Worm (Caenorhabditis elegans) whole organism, L1 larva: ENCODE data around the gene T21C12.8.
A peak's percentile ranks its signal among the peaks of the same experiment; 100 is the strongest.

Experiments
- C04F5.9 ChIP-seq: sonication (generic microtip); optimal IDR thresholded peaks from 2 replicates; lab custom pipeline; 2016; ENCODE audit warnings: missing genetic modification characterization, missing compliant biosample characterization
- C16A3.4 ChIP-seq: fragments of 150-350 bp; optimal IDR thresholded peaks from 2 replicates; lab custom pipeline; 2014; ENCODE audit warnings: missing biosample characterization, missing genetic modification characterization
- C34B4.2 ChIP-seq: sonication (generic microtip); optimal IDR thresholded peaks from 2 replicates; lab custom pipeline; 2017; ENCODE audit warnings: mild to moderate bottlenecking, missing genetic modification characterization, missing compliant biosample characterization
- F16B12.6 ChIP-seq: fragments of 150-350 bp; optimal IDR thresholded peaks from 2 replicates; lab custom pipeline; 2014; ENCODE audit warnings: missing biosample characterization, missing genetic modification characterization
- Y116A8C.19 ChIP-seq: sonication (generic microtip); optimal IDR thresholded peaks from 2 replicates; lab custom pipeline; 2016; ENCODE audit warnings: missing compliant biosample characterization, missing genetic modification characterization, borderline replicate concordance
- aha-1 ChIP-seq: fragments of 150-350 bp; optimal IDR thresholded peaks from 2 replicates; lab custom pipeline; 2014; ENCODE audit warnings: missing biosample characterization, missing genetic modification characterization
- alr-1 ChIP-seq: fragments of 200-800 bp; sonication (Bioruptor generic); optimal IDR thresholded peaks from 2 replicates; lab custom pipeline; 2018; ENCODE audit warnings: borderline replicate concordance, mild to moderate bottlenecking, missing genetic modification characterization, missing compliant biosample characterization
- aly-2 ChIP-seq: fragments of 150-350 bp; optimal IDR thresholded peaks from 2 replicates; lab custom pipeline; 2014; ENCODE audit warnings: missing biosample characterization, missing genetic modification characterization
- ceh-63 ChIP-seq: fragments of 200-800 bp; sonication (Bioruptor generic); optimal IDR thresholded peaks from 2 replicates; lab custom pipeline; 2018; ENCODE audit warnings: mild to moderate bottlenecking, missing genetic modification characterization, missing compliant biosample characterization
- ceh-8 ChIP-seq: fragments of 200-800 bp; sonication (Bioruptor generic); optimal IDR thresholded peaks from 2 replicates; lab custom pipeline; 2018; ENCODE audit warnings: mild to moderate bottlenecking, missing genetic modification characterization, moderate library complexity, missing compliant biosample characterization
- ceh-82 ChIP-seq, 3 experiments: fragments of 150-350 bp in 1 of 3; sonication (generic microtip) in 2 of 3; optimal IDR thresholded peaks; 2 replicates each; lab custom pipeline; 2014 to 2017; ENCODE audit warnings: missing biosample characterization in 3 of 3, missing genetic modification characterization in 3 of 3
- ceh-88 ChIP-seq: fragments of 200-800 bp; sonication (Bioruptor generic); IDR thresholded peaks from 2 replicates; pipeline ENCODE4 v1.3.6; 2022; ENCODE audit warnings: missing genetic modification characterization, missing compliant biosample characterization
- egl-13 ChIP-seq: sonication (generic microtip); optimal IDR thresholded peaks from 2 replicates; lab custom pipeline; 2016; ENCODE audit warnings: missing genotype, missing genetic modification reagents, missing genetic modification characterization, missing compliant biosample characterization
- elt-2 ChIP-seq: sonication (generic microtip); optimal IDR thresholded peaks from 2 replicates; lab custom pipeline; 2016; ENCODE audit warnings: missing genetic modification characterization, mild to moderate bottlenecking, inconsistent platforms, missing compliant biosample characterization, missing genetic modification reagents
- elt-3 ChIP-seq, 6 experiments: fragments of 150-350 bp in 1 of 6; sonication (generic microtip); optimal IDR thresholded peaks; 2 replicates each; lab custom pipeline; 2017 to 2018; ENCODE audit warnings: missing biosample characterization in 6 of 6, missing genetic modification characterization in 6 of 6, inconsistent platforms in 1 of 6
- ets-5 ChIP-seq: fragments of 200-800 bp; sonication (Bioruptor generic); IDR thresholded peaks from 2 replicates; pipeline ENCODE4 v1.3.6; 2022; ENCODE audit warnings: missing genetic modification characterization, missing compliant biosample characterization
- fkh-10 ChIP-seq: sonication (generic microtip); optimal IDR thresholded peaks from 2 replicates; lab custom pipeline; 2017; ENCODE audit warnings: missing biosample characterization, missing genetic modification reagents, missing genetic modification characterization
- hlh-4 ChIP-seq: sonication (generic microtip); optimal IDR thresholded peaks from 2 replicates; lab custom pipeline; 2016; ENCODE audit warnings: mild to moderate bottlenecking, missing genetic modification characterization, missing compliant biosample characterization
- hpl-2 ChIP-seq: fragments of 150-350 bp; optimal IDR thresholded peaks from 2 replicates; lab custom pipeline; 2014; ENCODE audit warnings: missing biosample characterization, missing genetic modification reagents, missing genetic modification characterization
- isw-1 ChIP-seq: fragments of 200-800 bp; sonication (Bioruptor generic); IDR thresholded peaks from 2 replicates; pipeline ENCODE4 v1.3.6; 2022; ENCODE audit warnings: missing genetic modification characterization, missing compliant biosample characterization
- lin-13 ChIP-seq: fragments of 150-350 bp; optimal IDR thresholded peaks from 2 replicates; lab custom pipeline; 2014; ENCODE audit warnings: missing biosample characterization, missing genetic modification reagents, missing genetic modification characterization
- lin-39 ChIP-seq: fragments of 150-350 bp; optimal IDR thresholded peaks from 2 replicates; lab custom pipeline; 2014; ENCODE audit warnings: missing biosample characterization, missing genetic modification reagents, missing genetic modification characterization
- lir-3 ChIP-seq: sonication (generic microtip); optimal IDR thresholded peaks from 2 replicates; lab custom pipeline; 2016; ENCODE audit warnings: mild to moderate bottlenecking, missing genetic modification characterization, moderate library complexity, missing compliant biosample characterization; ENCODE audit not compliant: poor library complexity
- lsy-2 ChIP-seq, 2 experiments: fragments of 150-350 bp; optimal IDR thresholded peaks; 2 replicates each; lab custom pipeline; 2014; ENCODE audit warnings: missing biosample characterization in 2 of 2, missing genetic modification characterization in 2 of 2
- mab-9 ChIP-seq: fragments of 200-800 bp; sonication (Bioruptor generic); IDR thresholded peaks from 2 replicates; pipeline ENCODE4 v1.3.6; 2022; ENCODE audit warnings: missing genetic modification reagents, missing genetic modification characterization, missing compliant biosample characterization
- mdl-1 ChIP-seq, 2 experiments: fragments of 150-350 bp; optimal IDR thresholded peaks; 2 replicates each; lab custom pipeline; 2014 to 2017; ENCODE audit warnings: missing biosample characterization in 2 of 2, missing genetic modification characterization in 2 of 2, inconsistent platforms in 1 of 2
- nhr-19 ChIP-seq: fragments of 200-800 bp; sonication (Bioruptor generic); conservative IDR thresholded peaks from 2 replicates; pipeline ENCODE4 v1.3.6; 2022; ENCODE audit warnings: missing genetic modification characterization, missing compliant biosample characterization
- nhr-20 ChIP-seq: sonication (generic microtip); optimal IDR thresholded peaks from 2 replicates; lab custom pipeline; 2016; ENCODE audit warnings: mild to moderate bottlenecking, missing genetic modification characterization, missing compliant biosample characterization
- nhr-237 ChIP-seq: fragments of 150-350 bp; optimal IDR thresholded peaks from 2 replicates; lab custom pipeline; 2014; ENCODE audit warnings: missing biosample characterization, missing genetic modification characterization
- nhr-28 ChIP-seq: fragments of 150-350 bp; optimal IDR thresholded peaks from 2 replicates; lab custom pipeline; 2014; ENCODE audit warnings: missing biosample characterization, missing genetic modification characterization
- nhr-71 ChIP-seq: sonication (generic microtip); optimal IDR thresholded peaks from 2 replicates; lab custom pipeline; 2016; ENCODE audit warnings: mild to moderate bottlenecking, missing genetic modification characterization, moderate library complexity, missing compliant biosample characterization
- nhr-77 ChIP-seq: fragments of 150-350 bp; optimal IDR thresholded peaks from 2 replicates; lab custom pipeline; 2014; ENCODE audit warnings: missing biosample characterization, missing genetic modification characterization
- nhr-84 ChIP-seq: sonication (generic microtip); optimal IDR thresholded peaks from 2 replicates; lab custom pipeline; 2017; ENCODE audit warnings: missing biosample characterization, missing genetic modification characterization
- nhr-85 ChIP-seq: sonication (generic microtip); peaks from one replicate; lab custom pipeline; 2016; ENCODE audit warnings: missing genetic modification characterization, inconsistent platforms, missing compliant biosample characterization
- nhr-90 ChIP-seq: sonication (generic microtip); optimal IDR thresholded peaks from 2 replicates; lab custom pipeline; 2016; ENCODE audit warnings: mild to moderate bottlenecking, missing genetic modification characterization, missing compliant biosample characterization; ENCODE audit not compliant: poor library complexity
- pag-3 ChIP-seq: sonication (generic microtip); optimal IDR thresholded peaks from 2 replicates; lab custom pipeline; 2017; ENCODE audit warnings: missing genetic modification characterization, mild to moderate bottlenecking, missing compliant biosample characterization, antibody characterized with exemption, borderline replicate concordance; ENCODE audit not compliant: insufficient read depth
- skn-1 ChIP-seq: fragments of 150-350 bp; optimal IDR thresholded peaks from 2 replicates; lab custom pipeline; 2014; ENCODE audit warnings: missing biosample characterization, missing genetic modification characterization
- snpc-4 ChIP-seq: fragments of 150-350 bp; optimal IDR thresholded peaks from 2 replicates; lab custom pipeline; 2014; ENCODE audit warnings: missing biosample characterization, missing genetic modification characterization
- snu-23 ChIP-seq: sonication (generic microtip); optimal IDR thresholded peaks from 2 replicates; lab custom pipeline; 2016; ENCODE audit warnings: missing genetic modification characterization, missing compliant biosample characterization
- sptf-1 ChIP-seq: fragments of 150-350 bp; optimal IDR thresholded peaks from 2 replicates; lab custom pipeline; 2014; ENCODE audit warnings: missing biosample characterization, missing genetic modification characterization
- swsn-7 ChIP-seq: sonication (generic microtip); optimal IDR thresholded peaks from 2 replicates; lab custom pipeline; 2016; ENCODE audit warnings: missing genetic modification characterization, missing compliant biosample characterization
- tlp-1 ChIP-seq: fragments of 150-350 bp; optimal IDR thresholded peaks from 2 replicates; lab custom pipeline; 2014; ENCODE audit warnings: missing biosample characterization, missing genetic modification characterization
- unc-130 ChIP-seq: fragments of 150-350 bp; optimal IDR thresholded peaks from 2 replicates; lab custom pipeline; 2017; ENCODE audit warnings: missing biosample characterization, missing genetic modification characterization, inconsistent platforms
- xbp-1 ChIP-seq: sonication (generic microtip); optimal IDR thresholded peaks from 2 replicates; lab custom pipeline; 2016; ENCODE audit warnings: missing genetic modification characterization, missing compliant biosample characterization
- zag-1 ChIP-seq: fragments of 150-350 bp; optimal IDR thresholded peaks from 2 replicates; lab custom pipeline; 2014; ENCODE audit warnings: missing biosample characterization, missing genetic modification characterization
- ztf-11 ChIP-seq, 2 experiments: sonication (generic microtip); optimal IDR thresholded peaks; 2 replicates each; lab custom pipeline; 2016 to 2017; ENCODE audit warnings: missing genetic modification characterization in 2 of 2, missing biosample characterization in 1 of 2, missing compliant biosample characterization in 1 of 2
- ztf-4 ChIP-seq: fragments of 150-350 bp; optimal IDR thresholded peaks from 2 replicates; lab custom pipeline; 2014; ENCODE audit warnings: missing biosample characterization, missing genetic modification characterization

T21C12.8 gene

ce11 chrIII:10599699-10600098 is 46.9 kb upstream of the T21C12.8 start (continued):
- TF ChIP-seq skn-1 (tag; lab: Kevin White, UChicago) (peak; percentile 68), hlh-4 (tag; lab: Kevin White, UChicago) (no peak), swsn-7 (tag; lab: Kevin White, UChicago) (peak; percentile 74), lir-3 (peak; percentile 44), nhr-237 (tag; lab: Kevin White, UChicago) (no peak), xbp-1 (tag; lab: Kevin White, UChicago) (peak; percentile 62), sptf-1 (tag; lab: Kevin White, UChicago) (no peak), C04F5.9 (tag; lab: Kevin White, UChicago) (peak; percentile 11), hpl-2 (GFP tag; lab: Kevin White, UChicago) (no peak), nhr-71 (tag; lab: Kevin White, UChicago) (peak; percentile 87), ztf-11 (tag; optimal IDR thresholded peaks at IDR 0.05; lab: Kevin White, UChicago) (peak in 1 of 2 experiments; percentile 26), lin-39 (tag; lab: Kevin White, UChicago) (peak; percentile 52), mab-9 (GFP tag; lab: Robert Waterston, UW) (0 out of 2 replicates have a peak, but pooled peaks have one; percentile 31), nhr-84 (tag; lab: Kevin White, UChicago) (no peak), ceh-8 (GFP tag; lab: Kevin White, UChicago) (peak; percentile 3), egl-13 (tag; lab: Kevin White, UChicago) (peak; percentile 40), zag-1 (tag; lab: Kevin White, UChicago) (peak; percentile 24), unc-130 (tag; lab: Kevin White, UChicago) (peak; percentile 62), ets-5 (no peak), tlp-1 (tag; lab: Kevin White, UChicago) (no peak), fkh-10 (no peak), ceh-82 (tag; optimal IDR thresholded peaks at IDR 0.05; lab: Kevin White, UChicago) (peak; percentile 19 to 61 (median 38)), lin-13 (GFP tag; lab: Kevin White, UChicago) (peak; percentile 52), nhr-85 (tag; lab: Kevin White, UChicago) (peak; percentile 83), nhr-90 (tag; lab: Kevin White, UChicago) (peak; percentile 62), elt-2 (tag; lab: Kevin White, UChicago) (peak; percentile 31), nhr-77 (peak; percentile 35), nhr-20 (peak; percentile 85), Y116A8C.19 (tag; lab: Kevin White, UChicago) (no peak), F16B12.6 (tag; lab: Kevin White, UChicago) (peak; percentile 95), mdl-1 (tag; optimal IDR thresholded peaks at IDR 0.05; lab: Kevin White, UChicago) (peak in 1 of 2 experiments; percentile 85), pag-3 (no peak), aly-2 (tag; lab: Kevin White, UChicago) (peak; percentile 13), alr-1 (tag; lab: Kevin White, UChicago) (no peak), lsy-2 (tag; optimal IDR thresholded peaks at IDR 0.05; lab: Kevin White, UChicago) (peak; percentile 78 to 85), ztf-4 (tag; lab: Kevin White, UChicago) (peak; percentile 15), aha-1 (tag; lab: Kevin White, UChicago) (no peak)

ce11 chrIII:10596387-10596786 is 43.6 kb upstream of the T21C12.8 start, which contains the start of gene Y39A1A.3:
Y39A1A.3 (minus strand) TSS chrIII:10596487.
- TF ChIP-seq lir-3 (no peak), alr-1 (tag; lab: Kevin White, UChicago) (no peak), isw-1 (GFP tag; lab: Robert Waterston, UW) (no peak), C34B4.2 (no peak), nhr-28 (tag; lab: Kevin White, UChicago) (no peak), C16A3.4 (tag; lab: Kevin White, UChicago) (no peak), ceh-63 (GFP tag; lab: Kevin White, UChicago) (no peak), nhr-84 (tag; lab: Kevin White, UChicago) (no peak), nhr-20 (no peak), snpc-4 (tag; lab: Kevin White, UChicago) (no peak), nhr-19 (GFP tag; lab: Robert Waterston, UW) (no peak), mab-9 (GFP tag; lab: Robert Waterston, UW) (no peak), ceh-88 (no peak), snu-23 (no peak), elt-3 (tag; optimal IDR thresholded peaks at IDR 0.05; lab: Kevin White, UChicago) (no peak), lin-13 (GFP tag; lab: Kevin White, UChicago) (no peak), ztf-4 (tag; lab: Kevin White, UChicago) (no peak)
